Fruit fly (Drosophila melanogaster): ENCODE results near the gene Nnk.
A peak's percentile ranks its signal among the peaks of the same experiment; 100 is the strongest.

Nnk gene

dm6 chr3R:17798211-17798737 is 6.8 kb downstream of the Nnk start, which contains the start of gene CG7379 (continued):
- TF ChIP-seq Nf-YB (GFP tag; optimal IDR thresholded peaks at IDR 0.05) = peak; percentile 22
- TF ChIP-seq nerfin-2 (GFP tag; IDR thresholded peaks at IDR 0.05; ENCODE audit: partially characterized antibody) = no peak
- TF ChIP-seq p53 (GFP tag; optimal IDR thresholded peaks at IDR 0.05) = peak; percentile 57
- peak; percentile 81 for TF ChIP-seq phol (tag; optimal IDR thresholded peaks at IDR 0.05)
- no peak for TF ChIP-seq HLH4C (GFP tag; IDR thresholded peaks at IDR 0.05; ENCODE audit: partially characterized antibody)
- peak; percentile 57 for TF ChIP-seq CG8478 (optimal IDR thresholded peaks at IDR 0.05)
- TF ChIP-seq fd3F (GFP tag; optimal IDR thresholded peaks at IDR 0.05) = peak; percentile 67
- peak; percentile 66 for TF ChIP-seq cas (GFP tag; IDR thresholded peaks at IDR 0.05)
- peak; percentile 93 for TF ChIP-seq Dbx (GFP tag; IDR thresholded peaks at IDR 0.05)
- peak; percentile 85 for TF ChIP-seq HHEX (GFP tag; optimal IDR thresholded peaks at IDR 0.05)
- peak; percentile 50; the same call in 2 of the 3 replicates for TF ChIP-seq Mrtf (GFP tag; IDR thresholded peaks at IDR 0.05)
- no peak for TF ChIP-seq Kr (GFP tag; optimal IDR thresholded peaks at IDR 0.05)
- TF ChIP-seq al (GFP tag; IDR thresholded peaks at IDR 0.05) = peak; percentile 71
- peak; percentile 51 for TF ChIP-seq CG1603 (tag; optimal IDR thresholded peaks at IDR 0.05)
- TF ChIP-seq CG16779 (GFP tag; IDR thresholded peaks at IDR 0.05) = peak; percentile 87
- peak; percentile 49 for TF ChIP-seq scrt (GFP tag; optimal IDR thresholded peaks at IDR 0.05)
- no peak for TF ChIP-seq grn (GFP tag; optimal IDR thresholded peaks at IDR 0.05)
- peak; percentile 88 for TF ChIP-seq CG12942 (GFP tag; optimal IDR thresholded peaks at IDR 0.05)
- peak; percentile 93 for TF ChIP-seq CG11456 (GFP tag; IDR thresholded peaks at IDR 0.05)
- TF ChIP-seq Oli (tag; optimal IDR thresholded peaks at IDR 0.05) = peak; percentile 65
- TF ChIP-seq Nf-YA (GFP tag; IDR thresholded peaks at IDR 0.05) = no peak
- TF ChIP-seq fru (optimal IDR thresholded peaks at IDR 0.05) = no peak
- no peak for TF ChIP-seq CG14965 (GFP tag; optimal IDR thresholded peaks at IDR 0.05; ENCODE audit: borderline replicate concordance)
- TF ChIP-seq dpn (GFP tag; optimal IDR thresholded peaks at IDR 0.05) = peak; percentile 91 to 93
- TF ChIP-seq vfl (GFP tag; optimal IDR thresholded peaks at IDR 0.05) = peak; percentile 91
- peak; percentile 82 for TF ChIP-seq CG9609 (GFP tag; optimal IDR thresholded peaks at IDR 0.05)
- TF ChIP-seq otp (GFP tag; IDR thresholded peaks at IDR 0.05) = 0 out of 3 replicates have a peak, but pooled peaks have one; percentile 42
- peak; percentile 60 for TF ChIP-seq schlank (tag; optimal IDR thresholded peaks at IDR 0.05)
- TF ChIP-seq CG31441 (GFP tag; IDR thresholded peaks at IDR 0.05) = peak; percentile 71
- TF ChIP-seq CG14014 (GFP tag; IDR thresholded peaks at IDR 0.05) = peak; percentile 74
- peak in 1 of 2 experiments; percentile 76 for TF ChIP-seq crp (GFP tag; optimal IDR thresholded peaks at IDR 0.05)
- peak; percentile 78 for TF ChIP-seq Bteb2 (GFP tag; optimal IDR thresholded peaks at IDR 0.05)
- peak; percentile 71 for TF ChIP-seq Bdp1 (GFP tag; optimal IDR thresholded peaks at IDR 0.05)
- TF ChIP-seq zen2 (GFP tag; IDR thresholded peaks at IDR 0.05; ENCODE audit: partially characterized antibody) = no peak
- no peak for TF ChIP-seq CG2129 (GFP tag; IDR thresholded peaks at IDR 0.05; ENCODE audit: partially characterized antibody)
- TF ChIP-seq CkIIα-i1 (GFP tag; IDR thresholded peaks at IDR 0.05) = no peak
- no peak for TF ChIP-seq Blimp-1 (GFP tag; optimal IDR thresholded peaks at IDR 0.05)
- peak in 1 of 3 experiments; percentile 54 for TF ChIP-seq lola (GFP tag; optimal IDR thresholded peaks at IDR 0.05)
- no peak for TF ChIP-seq ato (GFP tag; IDR thresholded peaks at IDR 0.05; ENCODE audit: partially characterized antibody)
- TF ChIP-seq Dek (tag; optimal IDR thresholded peaks at IDR 0.05) = peak; percentile 40
- peak; percentile 77 for TF ChIP-seq pum (GFP tag; optimal IDR thresholded peaks at IDR 0.05)
- peak; percentile 5 for TF ChIP-seq en (GFP tag; optimal IDR thresholded peaks at IDR 0.05)
- peak; percentile 77 for TF ChIP-seq CHES-1-like (GFP tag; optimal IDR thresholded peaks at IDR 0.05)
- no peak for TF ChIP-seq Hr39 (optimal IDR thresholded peaks at IDR 0.05)
- no peak for TF ChIP-seq br (optimal IDR thresholded peaks at IDR 0.05)
- no peak for TF ChIP-seq Lpt (GFP tag; optimal IDR thresholded peaks at IDR 0.05)
- TF ChIP-seq CG2875 (GFP tag; optimal IDR thresholded peaks at IDR 0.05) = peak; percentile 51
- peak; percentile 94 for TF ChIP-seq CG8290 (GFP tag; optimal IDR thresholded peaks at IDR 0.05)
- TF ChIP-seq CG8290 (tag; optimal IDR thresholded peaks at IDR 0.05) = peak; percentile 89 to 90
- TF ChIP-seq D (optimal IDR thresholded peaks at IDR 0.05) = no peak
- peak; percentile 72 for TF ChIP-seq D (GFP tag; optimal IDR thresholded peaks at IDR 0.05)
- TF ChIP-seq CG18262 (tag; optimal IDR thresholded peaks at IDR 0.05) = peak; percentile 67
